Fruit fly (Drosophila melanogaster): ENCODE results near the gene CG2972.

CG2972 gene

DNA sequence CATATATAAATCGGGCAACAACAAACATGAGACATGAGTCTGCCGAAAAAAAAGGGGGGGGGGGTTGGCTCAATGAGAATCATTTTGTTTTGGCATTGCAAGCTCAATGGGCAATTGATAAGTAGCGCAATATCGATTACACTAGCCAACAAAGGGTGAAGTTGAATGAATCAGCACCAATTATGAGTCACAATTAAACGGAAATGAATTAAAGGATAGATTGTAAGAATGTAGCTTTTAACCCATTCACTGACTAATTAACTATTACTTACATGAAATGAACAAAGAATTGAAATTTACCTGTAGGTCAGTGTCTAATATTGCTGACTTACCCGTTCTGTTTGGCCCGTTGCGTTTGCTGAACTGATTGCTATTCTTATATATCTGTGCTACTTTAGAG is 42.7 kb downstream of the CG2972 start:
- TF ChIP-seq CG14711 (tag; optimal IDR thresholded peaks at IDR 0.05) (peak; percentile 5), bab1 (GFP tag; optimal IDR thresholded peaks at IDR 0.05) (peak; percentile 79), cic (GFP tag; optimal IDR thresholded peaks at IDR 0.05) (no peak), CG7045 (GFP tag; optimal IDR thresholded peaks at IDR 0.05) (no peak), Crg-1 (GFP tag; optimal IDR thresholded peaks at IDR 0.05) (no peak), tj (GFP tag; optimal IDR thresholded peaks at IDR 0.05) (peak; percentile 57), CG33017 (tag; optimal IDR thresholded peaks at IDR 0.05) (no peak)

DNA sequence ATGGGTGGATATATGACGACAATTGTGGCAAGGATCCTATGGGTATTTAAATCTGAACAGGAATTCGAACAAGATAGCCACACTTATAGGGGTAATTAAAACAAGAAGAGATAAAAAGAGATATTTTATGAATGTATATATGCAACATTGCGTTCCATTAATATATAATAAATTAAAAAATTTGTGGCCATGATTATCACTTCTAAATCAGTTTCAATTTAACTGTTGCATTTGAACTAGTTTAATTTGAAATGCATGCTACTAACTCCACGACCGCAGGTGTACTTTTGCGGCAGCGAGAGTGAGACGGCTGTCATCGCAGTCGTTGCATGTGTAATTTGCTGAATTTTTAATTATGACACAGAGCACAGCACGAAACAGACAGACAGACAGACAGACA is 44.2 kb downstream of the CG2972 start:
- no peak for TF ChIP-seq CG12768 (GFP tag; optimal IDR thresholded peaks at IDR 0.05)
- no peak for TF ChIP-seq cic (GFP tag; optimal IDR thresholded peaks at IDR 0.05)
- no peak for TF ChIP-seq ovo (GFP tag; optimal IDR thresholded peaks at IDR 0.05)
- TF ChIP-seq pad (GFP tag; optimal IDR thresholded peaks at IDR 0.05) = no peak
- no peak for TF ChIP-seq CG1620 (GFP tag; optimal IDR thresholded peaks at IDR 0.05)
- TF ChIP-seq cnc (optimal IDR thresholded peaks at IDR 0.05) = no peak
- TF ChIP-seq kay (GFP tag; ENCODE audit: borderline replicate concordance) = no peak
- no peak for TF ChIP-seq toe (GFP tag; optimal IDR thresholded peaks at IDR 0.05)
